Fruit fly (Drosophila melanogaster) whole organism, wandering third instar larva: ENCODE results near the gene CG46311.

ENCODE experiments used
- Abd-B ChIP-seq: fragments of >200 bp; optimal IDR thresholded peaks from 2 replicates; lab custom pipeline; 2017; ENCODE audit warnings: missing biosample characterization, missing genetic modification characterization
- CG32264 ChIP-seq: fragments of 200-800 bp; sonication (Bioruptor generic); optimal IDR thresholded peaks from 2 replicates; lab custom pipeline; 2016; ENCODE audit warnings: missing biosample characterization, missing genetic modification characterization
- CG9705 ChIP-seq: fragments of 200-800 bp; sonication (Bioruptor generic); optimal IDR thresholded peaks from 2 replicates; lab custom pipeline; 2018; ENCODE audit warnings: missing biosample characterization, mild to moderate bottlenecking, missing genetic modification characterization
- CrebA ChIP-seq: fragments of 200-800 bp; sonication (Bioruptor generic); optimal IDR thresholded peaks from 2 replicates; lab custom pipeline; 2016; ENCODE audit warnings: missing biosample characterization, mild to moderate bottlenecking, missing genetic modification characterization, borderline replicate concordance
- Dfd ChIP-seq: fragments of >200 bp; optimal IDR thresholded peaks from 2 replicates; lab custom pipeline; 2017; ENCODE audit warnings: missing biosample characterization, missing genetic modification characterization
- Dif ChIP-seq: fragments of 200-275, 200-300 bp; sonication (Bioruptor generic); optimal IDR thresholded peaks from 2 replicates; lab custom pipeline; 2018; ENCODE audit warnings: missing biosample characterization, missing genetic modification characterization; ENCODE audit not compliant: partially characterized antibody
- GATAd ChIP-seq: sonication (Bioruptor generic); optimal IDR thresholded peaks from 2 replicates; lab custom pipeline; 2016; ENCODE audit warnings: missing biosample characterization, missing genetic modification characterization
- HLH106 ChIP-seq: fragments of 200-800 bp; optimal IDR thresholded peaks from 3 replicates; lab custom pipeline; 2019; ENCODE audit warnings: missing biosample characterization, mild to moderate bottlenecking, missing genetic modification characterization, moderate library complexity
- Hnf4 ChIP-seq: fragments of 200-800 bp; sonication (Bioruptor generic); optimal IDR thresholded peaks from 2 replicates; lab custom pipeline; 2016; ENCODE audit warnings: missing biosample characterization, mild to moderate bottlenecking, missing genetic modification characterization
- Hr78 ChIP-seq: fragments of >200 bp; optimal IDR thresholded peaks from 2 replicates; lab custom pipeline; 2017; ENCODE audit warnings: missing biosample characterization, missing genetic modification characterization
- Hr83 ChIP-seq: fragments of 200-300 bp; sonication (Bioruptor generic); optimal IDR thresholded peaks from 2 replicates; lab custom pipeline; 2016; ENCODE audit warnings: missing biosample characterization, mild to moderate bottlenecking, missing genetic modification characterization, moderate library complexity; ENCODE audit not compliant: poor library complexity, severe bottlenecking
- Jra ChIP-seq: sonication (Bioruptor generic); optimal IDR thresholded peaks from 2 replicates; lab custom pipeline; 2016; ENCODE audit warnings: missing biosample characterization, missing genetic modification characterization
- Mio ChIP-seq: sonication (Bioruptor generic); optimal IDR thresholded peaks from 2 replicates; lab custom pipeline; 2016; ENCODE audit warnings: missing biosample characterization, missing genetic modification characterization
- Myc ChIP-seq: fragments of >200 bp; optimal IDR thresholded peaks from 2 replicates; lab custom pipeline; 2017
- N ChIP-seq: fragments of >200 bp; optimal IDR thresholded peaks from 2 replicates; lab custom pipeline; 2018; ENCODE audit warnings: missing biosample characterization, missing external identifiers, missing genetic modification characterization
- OdsH ChIP-seq: fragments of 200-800 bp; sonication (Bioruptor generic); optimal IDR thresholded peaks from 2 replicates; lab custom pipeline; 2016; ENCODE audit warnings: missing biosample characterization, mild to moderate bottlenecking, missing genetic modification characterization
- Rel ChIP-seq, 2 experiments: fragments of 200-800 bp; sonication (Bioruptor generic) in 1 of 2; optimal IDR thresholded peaks; 2 replicates in 1 of 2; 3 replicates in 1 of 2; lab custom pipeline; 2016 to 2019; ENCODE audit warnings: mild to moderate bottlenecking in 2 of 2, missing biosample characterization in 2 of 2, missing genetic modification characterization in 2 of 2, moderate library complexity in 1 of 2
- Sp1 ChIP-seq: fragments of 200-800 bp; sonication (Bioruptor generic); optimal IDR thresholded peaks from 3 replicates; lab custom pipeline; 2019; ENCODE audit warnings: missing biosample characterization, mild to moderate bottlenecking, missing genetic modification characterization, moderate library complexity
- Vsx2 ChIP-seq: fragments of 200-300, 225-300 bp; sonication (Bioruptor generic); optimal IDR thresholded peaks from 2 replicates; lab custom pipeline; 2018; ENCODE audit warnings: missing biosample characterization, missing genetic modification characterization; ENCODE audit not compliant: partially characterized antibody
- br ChIP-seq: fragments of 200-800 bp; sonication (Bioruptor generic); optimal IDR thresholded peaks from 2 replicates; lab custom pipeline; 2016; ENCODE audit warnings: missing biosample characterization, missing genetic modification characterization
- brk ChIP-seq: fragments of 200-800 bp; sonication (Bioruptor generic); optimal IDR thresholded peaks from 2 replicates; lab custom pipeline; 2016; ENCODE audit warnings: missing biosample characterization, mild to moderate bottlenecking, missing genetic modification characterization
- dl ChIP-seq, 2 experiments: fragments of 175-275, 200-275 bp in 1 of 2; fragments of 200-275 bp in 1 of 2; sonication (Bioruptor generic); optimal IDR thresholded peaks; lab custom pipeline; 2018; ENCODE audit warnings: mild to moderate bottlenecking in 2 of 2, missing biosample characterization in 2 of 2, missing genetic modification characterization in 2 of 2, moderate library complexity in 2 of 2; ENCODE audit not compliant: partially characterized antibody in 2 of 2, insufficient read depth in 1 of 2
- dmrt93B ChIP-seq: fragments of 200-800 bp; sonication (Bioruptor generic); optimal IDR thresholded peaks from 2 replicates; lab custom pipeline; 2018; ENCODE audit warnings: missing biosample characterization, mild to moderate bottlenecking, missing genetic modification characterization
- dsf ChIP-seq: sonication (Bioruptor generic); optimal IDR thresholded peaks from 2 replicates; lab custom pipeline; 2016; ENCODE audit warnings: missing biosample characterization, missing genetic modification characterization, borderline replicate concordance
- ey ChIP-seq: fragments of 200-800 bp; sonication (Bioruptor generic); optimal IDR thresholded peaks from 2 replicates; lab custom pipeline; 2016; ENCODE audit warnings: missing biosample characterization, missing genetic modification characterization
- foxo ChIP-seq, 2 experiments: fragments of 200-800 bp; sonication (Bioruptor generic); optimal IDR thresholded peaks; 2 replicates in 1 of 2; 3 replicates in 1 of 2; lab custom pipeline; 2016 to 2017; ENCODE audit warnings: missing biosample characterization in 2 of 2, missing genetic modification characterization in 2 of 2
- fru ChIP-seq: fragments of 200-800 bp; sonication (Bioruptor generic); optimal IDR thresholded peaks from 3 replicates; lab custom pipeline; 2016; ENCODE audit warnings: missing biosample characterization, mild to moderate bottlenecking, missing genetic modification characterization
- h ChIP-seq: fragments of 200-800 bp; sonication (Bioruptor generic); optimal IDR thresholded peaks from 3 replicates; lab custom pipeline; 2016; ENCODE audit warnings: missing biosample characterization, mild to moderate bottlenecking, missing genetic modification characterization
- jim ChIP-seq: fragments of 175-275, 200-325 bp; sonication (Bioruptor generic); optimal IDR thresholded peaks from 2 replicates; lab custom pipeline; 2016; ENCODE audit warnings: missing biosample characterization, mild to moderate bottlenecking, missing genetic modification characterization
- lola ChIP-seq: fragments of >200 bp; optimal IDR thresholded peaks from 2 replicates; lab custom pipeline; 2017; ENCODE audit warnings: missing biosample characterization, missing genetic modification characterization
- pan ChIP-seq: fragments of >200 bp; optimal IDR thresholded peaks from 2 replicates; lab custom pipeline; 2017
- psq ChIP-seq: fragments of 200-800 bp; sonication (Bioruptor generic); optimal IDR thresholded peaks from 3 replicates; lab custom pipeline; 2017; ENCODE audit warnings: missing biosample characterization, mild to moderate bottlenecking, missing genetic modification characterization, moderate library complexity
- rgr ChIP-seq: fragments of 200-800 bp; sonication (Bioruptor generic); optimal IDR thresholded peaks from 3 replicates; lab custom pipeline; 2016; ENCODE audit warnings: missing biosample characterization, mild to moderate bottlenecking, missing genetic modification characterization
- sage ChIP-seq: fragments of 200-800 bp; sonication (Bioruptor generic); optimal IDR thresholded peaks from 2 replicates; lab custom pipeline; 2016; ENCODE audit warnings: missing biosample characterization, mild to moderate bottlenecking, missing genetic modification characterization
- sv ChIP-seq: fragments of 200-800 bp; sonication (Bioruptor generic); optimal IDR thresholded peaks from 3 replicates; lab custom pipeline; 2016; ENCODE audit warnings: missing biosample characterization, missing genetic modification characterization
- tai ChIP-seq: sonication (Bioruptor generic); optimal IDR thresholded peaks from 2 replicates; lab custom pipeline; 2016; ENCODE audit warnings: missing biosample characterization, missing genetic modification characterization
- usp ChIP-seq: fragments of >200 bp; optimal IDR thresholded peaks from 2 replicates; lab custom pipeline; 2017; ENCODE audit warnings: missing biosample characterization, missing genetic modification characterization
- woc ChIP-seq: sonication (Bioruptor generic); optimal IDR thresholded peaks from 2 replicates; lab custom pipeline; 2016; ENCODE audit warnings: missing biosample characterization, mild to moderate bottlenecking, missing genetic modification characterization

CG46311 gene

DNA sequence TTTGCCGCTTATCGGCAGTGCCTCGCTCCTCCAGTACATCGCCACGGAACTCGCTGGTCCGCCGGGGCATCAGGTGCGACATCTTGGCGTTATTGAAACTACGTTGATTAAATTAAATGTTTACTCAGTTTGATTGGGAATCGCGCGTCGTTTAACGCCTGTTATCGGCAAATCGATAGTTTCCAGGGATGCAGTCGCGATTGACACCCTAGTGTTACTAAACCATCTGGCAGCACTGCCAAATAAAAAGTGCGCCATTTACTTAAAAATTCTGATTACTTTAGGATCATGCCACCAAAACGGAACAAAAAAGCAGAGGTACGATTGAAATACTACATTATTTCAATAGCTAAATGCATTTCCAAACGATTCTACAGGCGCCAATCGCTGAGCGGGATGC lies 48.3 kb downstream of the CG46311 start, which contains the start of the genes Ndc80 and BthD:
Ndc80 (minus strand) TSS at position 179 of the 400 bp plus-strand sequence.
BthD (plus strand) TSS at position 248 of the 400 bp plus-strand sequence.
- no peak for TF ChIP-seq Hr78 (GFP tag; lab: Kevin White, UChicago)
- TF ChIP-seq Mio (GFP tag; lab: Kevin White, UChicago) = no peak
- TF ChIP-seq Vsx2 (GFP tag; lab: Kevin White, UChicago) = no peak
- TF ChIP-seq CG32264 = no peak
- TF ChIP-seq lola (GFP tag; lab: Kevin White, UChicago) = no peak
- TF ChIP-seq br (GFP tag; lab: Kevin White, UChicago) = no peak
- TF ChIP-seq usp (GFP tag; lab: Kevin White, UChicago) = no peak
- TF ChIP-seq Hr83 = no peak
- TF ChIP-seq rgr = no peak
- no peak for TF ChIP-seq psq

DNA sequence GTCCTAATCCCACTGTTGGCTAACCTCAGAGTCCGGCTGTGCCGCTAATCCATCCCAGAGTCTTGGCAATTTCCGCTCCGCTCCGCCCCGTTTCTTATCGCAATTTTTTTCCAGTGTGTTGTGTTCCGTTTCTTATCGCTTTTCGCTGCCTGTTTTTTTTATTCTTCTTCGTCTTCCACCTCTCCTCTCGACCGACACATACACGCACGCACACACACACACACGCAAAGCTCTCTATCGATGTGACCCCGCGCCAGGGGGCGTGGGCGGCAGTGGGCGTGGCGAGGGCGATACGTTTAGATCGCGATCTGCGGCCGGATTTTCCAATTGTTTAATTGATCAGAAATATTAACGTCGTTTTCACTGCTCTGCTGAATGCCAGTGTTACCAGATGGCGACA lies 52.4 kb downstream of the CG46311 start:
- TF ChIP-seq psq (peak; percentile 81), foxo (GFP tag; optimal IDR thresholded peaks at IDR 0.05; lab: Kevin White, UChicago) (no peak), CrebA (GFP tag; lab: Kevin White, UChicago) (no peak), Mio (GFP tag; lab: Kevin White, UChicago) (no peak), Sp1 (GFP tag; lab: Kevin White, UChicago) (peak; percentile 22), Dif (peak; percentile 21)
- TF ChIP-seq, all 38 proteins: peak for 3

dm6 chrX:13616417-13617050 lies 52.9 kb downstream of the CG46311 start, which contains the start of the genes tth and Tango2:
TSS of gene tth (minus strand) at chrX:13616586.
TSS of gene Tango2 (plus strand) at chrX:13616989.
- TF ChIP-seq CG32264 (peak; percentile 14), h (GFP tag; lab: Kevin White, UChicago) (peak; percentile 87), fru (GFP tag; lab: Kevin White, UChicago) (peak; percentile 90), GATAd (GFP tag; lab: Kevin White, UChicago) (no peak), foxo (GFP tag; optimal IDR thresholded peaks at IDR 0.05; lab: Kevin White, UChicago) (peak in 1 of 2 experiments; percentile 90), Vsx2 (GFP tag; lab: Kevin White, UChicago) (no peak), Hnf4 (no peak), brk (GFP tag; lab: Kevin White, UChicago) (no peak), OdsH (GFP tag; lab: Kevin White, UChicago) (peak; percentile 80), dl (GFP tag; optimal IDR thresholded peaks at IDR 0.05; lab: Kevin White, UChicago; ENCODE audit: insufficient read depth in 1 of 2, partially characterized antibody in 2 of 2) (no peak), rgr (peak; percentile 87), lola (GFP tag; lab: Kevin White, UChicago) (no peak), Dif (no peak), usp (GFP tag; lab: Kevin White, UChicago) (no peak), N (GFP tag; lab: Kevin White, UChicago) (no peak), CG9705 (GFP tag; lab: Kevin White, UChicago) (peak; percentile 54), jim (GFP tag; lab: Kevin White, UChicago) (no peak), Mio (GFP tag; lab: Kevin White, UChicago) (peak; percentile 16), Rel (GFP tag; optimal IDR thresholded peaks at IDR 0.05; lab: Kevin White, UChicago) (peak; percentile 36), Rel (tag; optimal IDR thresholded peaks at IDR 0.05; lab: Kevin White, UChicago) (peak; percentile 55), psq (peak; percentile 56), tai (GFP tag; lab: Kevin White, UChicago) (no peak), sv (GFP tag; lab: Kevin White, UChicago) (peak; percentile 55), Dfd (GFP tag; lab: Kevin White, UChicago) (no peak), CrebA (GFP tag; lab: Kevin White, UChicago) (no peak), pan (lab: Kevin White, UChicago) (no peak), Jra (GFP tag; lab: Kevin White, UChicago) (no peak), dmrt93B (no peak), ey (GFP tag; lab: Kevin White, UChicago) (peak; percentile 84), Sp1 (GFP tag; lab: Kevin White, UChicago) (peak; percentile 88), HLH106 (tag; lab: Kevin White, UChicago) (peak; percentile 89), dsf (GFP tag; lab: Kevin White, UChicago) (peak; percentile 53), Abd-B (no peak), Hr78 (GFP tag; lab: Kevin White, UChicago) (no peak), sage (GFP tag; lab: Kevin White, UChicago) (no peak), woc (peak; percentile 73), Hr83 (peak; percentile 2), br (GFP tag; lab: Kevin White, UChicago) (peak; percentile 85), Myc (lab: Kevin White, UChicago) (no peak)
